Worm (Caenorhabditis elegans) whole organism, L1 larva: ENCODE data around the gene Y73C8C.4.
"Not testable (repeated sequence)": the region's sequence is repeated elsewhere in the genome, so short reads cannot be mapped to it uniquely, and the experiment has no call there.

ENCODE experiments used
- C34B4.2 ChIP-seq: sonication (generic microtip); optimal IDR thresholded peaks from 2 replicates; lab custom pipeline; 2017; ENCODE audit warnings: mild to moderate bottlenecking, missing genetic modification characterization, missing compliant biosample characterization
- F16B12.6 ChIP-seq: fragments of 150-350 bp; optimal IDR thresholded peaks from 2 replicates; lab custom pipeline; 2014; ENCODE audit warnings: missing biosample characterization, missing genetic modification characterization
- alr-1 ChIP-seq: fragments of 200-800 bp; sonication (Bioruptor generic); optimal IDR thresholded peaks from 2 replicates; lab custom pipeline; 2018; ENCODE audit warnings: borderline replicate concordance, mild to moderate bottlenecking, missing genetic modification characterization, missing compliant biosample characterization
- blmp-1 ChIP-seq: fragments of 150-350 bp; optimal IDR thresholded peaks from 2 replicates; lab custom pipeline; 2014; ENCODE audit warnings: missing biosample characterization, missing genetic modification characterization
- ceh-8 ChIP-seq: fragments of 200-800 bp; sonication (Bioruptor generic); optimal IDR thresholded peaks from 2 replicates; lab custom pipeline; 2018; ENCODE audit warnings: mild to moderate bottlenecking, missing genetic modification characterization, moderate library complexity, missing compliant biosample characterization
- ceh-82 ChIP-seq, 3 experiments: fragments of 150-350 bp in 1 of 3; sonication (generic microtip) in 2 of 3; optimal IDR thresholded peaks; 2 replicates each; lab custom pipeline; 2014 to 2017; ENCODE audit warnings: missing biosample characterization in 3 of 3, missing genetic modification characterization in 3 of 3
- dsc-1 ChIP-seq: sonication (generic microtip); optimal IDR thresholded peaks from 2 replicates; lab custom pipeline; 2016; ENCODE audit warnings: mild to moderate bottlenecking, missing genetic modification characterization, missing compliant biosample characterization
- efl-1 ChIP-seq, 4 experiments: fragments of 150-350 bp; optimal IDR thresholded peaks in 3 of 4; peaks in 1 of 4; 1 replicate in 1 of 4; 2 replicates in 3 of 4; lab custom pipeline; 2014; ENCODE audit warnings: missing biosample characterization in 2 of 4, missing genetic modification characterization in 2 of 4, missing genetic modification reagents in 2 of 4
- efl-3 ChIP-seq: fragments of 200-800 bp; sonication (Bioruptor generic); optimal IDR thresholded peaks from 2 replicates; lab custom pipeline; 2018; ENCODE audit warnings: mild to moderate bottlenecking, missing genetic modification characterization, missing compliant biosample characterization
- egl-13 ChIP-seq: sonication (generic microtip); optimal IDR thresholded peaks from 2 replicates; lab custom pipeline; 2016; ENCODE audit warnings: missing genotype, missing genetic modification reagents, missing genetic modification characterization, missing compliant biosample characterization
- ets-5 ChIP-seq: fragments of 200-800 bp; sonication (Bioruptor generic); IDR thresholded peaks from 2 replicates; pipeline ENCODE4 v1.3.6; 2022; ENCODE audit warnings: missing genetic modification characterization, missing compliant biosample characterization
- fkh-8 ChIP-seq: sonication (generic microtip); optimal IDR thresholded peaks from 2 replicates; lab custom pipeline; 2016; ENCODE audit warnings: mild to moderate bottlenecking, missing genetic modification characterization, missing compliant biosample characterization
- fos-1 ChIP-seq: fragments of 150-350 bp; optimal IDR thresholded peaks from 2 replicates; lab custom pipeline; 2014; ENCODE audit warnings: missing biosample characterization, missing genetic modification characterization
- hlh-4 ChIP-seq: sonication (generic microtip); optimal IDR thresholded peaks from 2 replicates; lab custom pipeline; 2016; ENCODE audit warnings: mild to moderate bottlenecking, missing genetic modification characterization, missing compliant biosample characterization
- isw-1 ChIP-seq: fragments of 200-800 bp; sonication (Bioruptor generic); IDR thresholded peaks from 2 replicates; pipeline ENCODE4 v1.3.6; 2022; ENCODE audit warnings: missing genetic modification characterization, missing compliant biosample characterization
- jun-1 ChIP-seq: fragments of 150-350 bp; optimal IDR thresholded peaks from 2 replicates; lab custom pipeline; 2014; ENCODE audit warnings: missing biosample characterization, missing genetic modification reagents, missing genetic modification characterization
- lin-14 ChIP-seq: fragments of 200-800 bp; sonication (Bioruptor generic); optimal IDR thresholded peaks from 2 replicates; lab custom pipeline; 2018; ENCODE audit warnings: mild to moderate bottlenecking, missing genetic modification characterization, moderate library complexity, missing compliant biosample characterization
- lsy-2 ChIP-seq, 2 experiments: fragments of 150-350 bp; optimal IDR thresholded peaks; 2 replicates each; lab custom pipeline; 2014; ENCODE audit warnings: missing biosample characterization in 2 of 2, missing genetic modification characterization in 2 of 2
- nhr-12 ChIP-seq: sonication (generic microtip); optimal IDR thresholded peaks from 2 replicates; lab custom pipeline; 2017; ENCODE audit warnings: missing biosample characterization, missing genetic modification characterization
- nhr-77 ChIP-seq: fragments of 150-350 bp; optimal IDR thresholded peaks from 2 replicates; lab custom pipeline; 2014; ENCODE audit warnings: missing biosample characterization, missing genetic modification characterization
- nhr-84 ChIP-seq: sonication (generic microtip); optimal IDR thresholded peaks from 2 replicates; lab custom pipeline; 2017; ENCODE audit warnings: missing biosample characterization, missing genetic modification characterization
- nhr-90 ChIP-seq: sonication (generic microtip); optimal IDR thresholded peaks from 2 replicates; lab custom pipeline; 2016; ENCODE audit warnings: mild to moderate bottlenecking, missing genetic modification characterization, missing compliant biosample characterization; ENCODE audit not compliant: poor library complexity
- pag-3 ChIP-seq: sonication (generic microtip); optimal IDR thresholded peaks from 2 replicates; lab custom pipeline; 2017; ENCODE audit warnings: missing genetic modification characterization, mild to moderate bottlenecking, missing compliant biosample characterization, antibody characterized with exemption, borderline replicate concordance; ENCODE audit not compliant: insufficient read depth
- pax-3 ChIP-seq: fragments of 200-800 bp; sonication (Bioruptor generic); optimal IDR thresholded peaks from 2 replicates; lab custom pipeline; 2018; ENCODE audit warnings: mild to moderate bottlenecking, missing genetic modification characterization, moderate library complexity, missing compliant biosample characterization
- snpc-4 ChIP-seq: fragments of 150-350 bp; optimal IDR thresholded peaks from 2 replicates; lab custom pipeline; 2014; ENCODE audit warnings: missing biosample characterization, missing genetic modification characterization
- snu-23 ChIP-seq: sonication (generic microtip); optimal IDR thresholded peaks from 2 replicates; lab custom pipeline; 2016; ENCODE audit warnings: missing genetic modification characterization, missing compliant biosample characterization
- sox-4 ChIP-seq: sonication (generic microtip); optimal IDR thresholded peaks from 2 replicates; lab custom pipeline; 2016; ENCODE audit warnings: missing genetic modification characterization, missing compliant biosample characterization
- sup-37 ChIP-seq: fragments of 200-800 bp; sonication (Bioruptor generic); optimal IDR thresholded peaks from 2 replicates; lab custom pipeline; 2018; ENCODE audit warnings: mild to moderate bottlenecking, missing genetic modification characterization, missing compliant biosample characterization
- swsn-7 ChIP-seq: sonication (generic microtip); optimal IDR thresholded peaks from 2 replicates; lab custom pipeline; 2016; ENCODE audit warnings: missing genetic modification characterization, missing compliant biosample characterization
- tbx-2 ChIP-seq: sonication (generic microtip); optimal IDR thresholded peaks from 2 replicates; lab custom pipeline; 2016; ENCODE audit warnings: missing genetic modification characterization, missing compliant biosample characterization
- tlp-1 ChIP-seq: fragments of 150-350 bp; optimal IDR thresholded peaks from 2 replicates; lab custom pipeline; 2014; ENCODE audit warnings: missing biosample characterization, missing genetic modification characterization
- unc-30 ChIP-seq: sonication (generic microtip); optimal IDR thresholded peaks from 2 replicates; lab custom pipeline; 2017; ENCODE audit warnings: missing biosample characterization, missing genetic modification characterization
- unc-86 ChIP-seq: sonication (generic microtip); optimal IDR thresholded peaks from 2 replicates; lab custom pipeline; 2016; ENCODE audit warnings: missing genetic modification characterization, missing compliant biosample characterization
- xbp-1 ChIP-seq: sonication (generic microtip); optimal IDR thresholded peaks from 2 replicates; lab custom pipeline; 2016; ENCODE audit warnings: missing genetic modification characterization, missing compliant biosample characterization

Gene Y73C8C.4

DNA sequence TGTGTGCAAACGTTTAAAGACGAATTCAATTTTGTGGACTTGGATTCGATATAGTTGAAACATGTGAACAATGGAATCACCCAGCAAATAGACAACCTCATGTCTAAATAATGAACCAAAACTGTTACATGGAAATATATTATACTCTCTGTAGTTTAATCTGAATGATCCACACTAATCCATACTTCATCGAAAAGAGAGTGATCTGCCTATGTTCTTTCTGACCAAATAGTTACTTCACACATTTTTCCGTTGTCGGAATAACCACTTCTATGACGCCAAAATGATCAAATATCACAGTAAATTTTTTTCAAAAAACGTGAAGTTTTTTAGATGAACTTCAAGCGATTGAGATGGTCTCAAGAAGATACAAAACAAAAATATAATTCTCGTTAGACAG, at the start of gene Y73C8C.4:
Gene Y73C8C.4 (minus strand): TSS at position 101 of the 400 bp plus-strand sequence.
- TF ChIP-seq blmp-1 (tag; lab: Kevin White, UChicago); jun-1; ceh-8: not testable (repeated sequence)

DNA sequence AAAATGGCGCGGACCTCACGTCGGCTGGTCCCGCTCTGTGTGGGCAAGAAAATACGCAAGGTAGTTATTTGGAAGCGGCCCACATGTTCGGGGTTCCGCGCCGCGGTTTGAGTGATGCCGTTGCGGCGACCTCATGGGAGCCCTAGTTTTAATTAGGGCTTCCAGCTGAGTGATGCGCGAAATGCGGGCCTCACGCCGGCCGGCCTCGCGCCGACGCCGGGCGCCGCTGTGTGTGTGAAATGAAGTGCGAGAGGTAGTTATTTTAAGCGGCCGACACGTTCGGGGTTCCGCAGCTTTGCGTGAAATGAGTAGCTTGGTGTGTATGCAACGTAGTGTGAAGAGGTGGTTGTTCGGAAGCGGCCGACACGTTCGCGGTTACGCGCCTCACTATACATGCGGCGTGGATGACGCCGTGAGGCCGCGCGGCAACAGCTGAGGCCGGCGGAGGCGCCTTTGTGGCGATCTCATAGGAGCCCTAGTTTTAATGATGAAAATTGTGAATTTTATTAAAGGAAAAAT, 48.0 kb upstream of the Y73C8C.4 start:
- TF ChIP-seq C34B4.2 (tag; lab: Kevin White, UChicago) (no peak), lsy-2 (tag; optimal IDR thresholded peaks at IDR 0.05; lab: Kevin White, UChicago) (no peak), isw-1 (GFP tag; lab: Robert Waterston, UW) (no peak), pax-3 (no peak), fos-1 (tag; lab: Kevin White, UChicago) (no peak), hlh-4 (no peak), xbp-1 (no peak), dsc-1 (tag; lab: Kevin White, UChicago) (no peak)

DNA sequence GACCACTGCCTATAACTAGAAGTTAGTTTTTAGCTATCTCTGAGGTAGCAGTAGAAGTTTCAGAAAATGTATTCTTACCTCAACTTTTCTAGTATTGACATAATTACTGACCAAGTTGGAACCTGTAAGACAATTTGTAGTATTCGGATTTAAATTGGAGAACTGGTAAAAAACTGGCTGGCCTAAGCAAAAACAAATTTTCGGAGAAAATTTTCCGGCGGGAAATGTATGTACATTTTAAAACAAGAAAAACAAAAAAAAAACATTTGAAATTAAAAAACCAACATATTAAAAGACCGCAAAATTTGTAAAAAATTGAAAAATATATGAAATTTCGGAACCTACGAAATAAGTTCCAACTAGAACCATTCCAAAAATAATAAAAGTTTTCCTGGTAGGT, 45.0 kb upstream of the Y73C8C.4 start, which contains the start of gene srab-11:
Gene srab-11 (minus strand): TSS at position 101 of the 400 bp plus-strand sequence.
- TF ChIP-seq nhr-77 (tag; lab: Kevin White, UChicago) (no peak), snu-23 (GFP tag; lab: Kevin White, UChicago) (no peak)

DNA sequence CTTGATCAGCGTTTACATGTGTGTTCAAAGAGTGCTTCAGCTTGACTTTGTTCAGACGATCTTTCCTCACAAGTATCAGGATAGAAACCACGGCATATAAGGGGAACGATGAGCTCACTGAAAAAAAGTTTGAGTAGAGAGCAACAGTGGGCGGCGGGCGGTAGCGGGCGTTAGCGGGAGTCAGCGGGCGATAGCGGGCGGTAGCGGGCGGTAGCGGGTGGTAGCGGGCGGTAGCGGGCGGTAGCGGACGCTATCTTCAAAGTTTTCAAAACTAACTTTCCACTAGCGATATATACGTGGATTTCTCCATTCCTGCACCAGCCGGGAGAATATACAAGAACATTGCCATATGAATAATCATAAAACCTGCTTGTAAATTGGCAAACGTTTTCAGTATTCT, 43.3 kb upstream of the Y73C8C.4 start:
- TF ChIP-seq tlp-1 (tag; lab: Kevin White, UChicago) (no peak), ets-5 (no peak), snu-23 (GFP tag; lab: Kevin White, UChicago) (no peak)

DNA sequence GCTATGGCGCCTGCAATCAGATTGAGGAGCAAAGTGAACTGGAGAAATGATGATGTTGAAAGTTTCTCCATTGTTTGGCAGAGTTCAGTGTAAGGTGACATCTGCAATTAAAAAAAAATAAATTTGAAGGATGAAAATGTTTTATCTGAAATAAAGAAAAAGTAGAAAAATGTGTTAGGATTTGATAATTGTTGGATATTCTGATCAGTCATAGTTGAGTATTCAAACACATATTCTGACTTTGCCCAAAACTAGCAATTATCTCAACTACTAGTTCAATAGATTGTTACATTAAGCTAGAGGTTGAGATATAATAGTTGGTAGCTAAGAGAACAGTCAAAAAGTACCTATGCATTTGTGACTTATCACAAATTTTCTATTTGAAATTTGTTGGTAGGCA, 42.5 kb upstream of the Y73C8C.4 start, which contains the start of gene srab-10:
Gene srab-10 (minus strand): TSS at position 101 of the 400 bp plus-strand sequence.
- TF ChIP-seq unc-30 (tag; lab: Kevin White, UChicago) (no peak), pag-3 (no peak), sox-4 (tag; lab: Kevin White, UChicago) (no peak), lin-14 (GFP tag; lab: Kevin White, UChicago) (no peak), nhr-84 (tag; lab: Kevin White, UChicago) (no peak), egl-13 (tag; lab: Kevin White, UChicago) (no peak), efl-1 (optimal IDR thresholded peaks at IDR 0.05; lab: Kevin White, UChicago) (no peak), efl-1 (GFP tag; optimal IDR thresholded peaks at IDR 0.05 in 1 of 2; lab: Kevin White, UChicago) (no peak), swsn-7 (tag; lab: Kevin White, UChicago) (no peak), hlh-4 (no peak), F16B12.6 (tag; lab: Kevin White, UChicago) (no peak), ceh-82 (tag; optimal IDR thresholded peaks at IDR 0.05; lab: Kevin White, UChicago) (no peak), efl-3 (GFP tag; lab: Kevin White, UChicago) (no peak)
- TF ChIP-seq, all 84 proteins: peak for 0

DNA sequence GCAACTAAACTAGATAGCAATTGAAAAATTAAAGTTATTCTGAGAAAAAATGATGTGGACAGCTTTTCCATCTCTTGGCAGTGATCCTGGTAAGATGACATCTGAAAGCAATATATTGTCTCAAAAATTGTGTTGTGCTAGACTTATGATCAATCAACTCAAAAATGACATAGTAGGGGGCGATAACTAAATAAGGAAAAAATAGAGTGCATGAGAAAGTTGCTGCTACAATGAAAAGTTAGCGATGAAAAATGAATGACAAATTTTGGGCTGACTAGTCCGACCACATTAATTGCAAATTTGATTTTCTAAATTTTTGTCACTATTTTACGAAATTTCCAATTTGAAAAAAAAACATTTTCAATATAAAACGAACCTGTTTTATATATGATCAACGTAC, 39.2 kb upstream of the Y73C8C.4 start, which contains the start of gene srab-9:
Gene srab-9 (minus strand): TSS at position 101 of the 400 bp plus-strand sequence.
- TF ChIP-seq pax-3 (no peak), alr-1 (tag; lab: Kevin White, UChicago) (no peak), lin-14 (GFP tag; lab: Kevin White, UChicago) (no peak), nhr-90 (tag; lab: Kevin White, UChicago) (no peak), xbp-1 (no peak), snpc-4 (tag; lab: Kevin White, UChicago) (no peak), sup-37 (no peak), nhr-12 (tag; lab: Kevin White, UChicago) (no peak), nhr-84 (tag; lab: Kevin White, UChicago) (no peak), dsc-1 (tag; lab: Kevin White, UChicago) (no peak), lsy-2 (tag; optimal IDR thresholded peaks at IDR 0.05; lab: Kevin White, UChicago) (no peak), fkh-8 (tag; lab: Kevin White, UChicago) (no peak), tbx-2 (tag; lab: Kevin White, UChicago) (no peak), unc-86 (tag; lab: Kevin White, UChicago) (no peak)
